Fruit fly (Drosophila melanogaster) whole organism, embryonic: ENCODE data around the gene CG42355.

Experiments
- Elba2 ChIP-seq: fragments of 200-800 bp; sonication (Bioruptor generic); optimal IDR thresholded peaks from 3 replicates; lab custom pipeline; 2016; ENCODE audit warnings: missing biosample characterization, missing genetic modification characterization
- jing ChIP-seq: fragments of 200-800 bp; sonication (Bioruptor generic); optimal IDR thresholded peaks from 2 replicates; lab custom pipeline; 2018; ENCODE audit warnings: missing biosample characterization, mild to moderate bottlenecking, missing genetic modification characterization

DNA sequence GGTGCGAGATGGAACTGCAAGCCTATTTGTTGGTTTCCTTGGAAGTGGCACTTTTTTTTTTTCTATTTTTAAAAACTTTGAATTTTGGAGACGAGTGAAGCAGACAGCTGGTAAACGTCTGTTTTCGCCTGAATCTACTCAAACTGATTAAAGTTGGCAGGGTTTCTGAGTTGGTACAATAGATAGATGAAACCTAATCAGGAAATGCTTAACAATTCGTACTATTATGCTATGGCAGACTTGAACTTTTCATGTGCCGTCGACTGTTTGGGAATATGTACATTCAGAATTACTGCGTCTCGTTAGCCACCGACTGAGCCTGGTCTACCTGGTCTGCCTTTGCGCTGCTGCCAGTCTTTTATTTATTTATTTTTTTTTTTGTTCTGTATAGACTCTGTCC, 32.5 kb downstream of the CG42355 start, which contains the start of gene CG42841:
- TF ChIP-seq jing (GFP tag; lab: Kevin White, UChicago): no peak
- TF ChIP-seq Elba2 (GFP tag; lab: Kevin White, UChicago): no peak
